Fruit fly (Drosophila melanogaster): ENCODE measurements around the gene TyrR.
A peak's percentile ranks its signal among the peaks of the same experiment; 100 is the strongest.
"Not testable (repeated sequence)": the region's sequence is repeated elsewhere in the genome, so short reads cannot be mapped to it uniquely, and the experiment has no call there.

Gene TyrR

DNA sequence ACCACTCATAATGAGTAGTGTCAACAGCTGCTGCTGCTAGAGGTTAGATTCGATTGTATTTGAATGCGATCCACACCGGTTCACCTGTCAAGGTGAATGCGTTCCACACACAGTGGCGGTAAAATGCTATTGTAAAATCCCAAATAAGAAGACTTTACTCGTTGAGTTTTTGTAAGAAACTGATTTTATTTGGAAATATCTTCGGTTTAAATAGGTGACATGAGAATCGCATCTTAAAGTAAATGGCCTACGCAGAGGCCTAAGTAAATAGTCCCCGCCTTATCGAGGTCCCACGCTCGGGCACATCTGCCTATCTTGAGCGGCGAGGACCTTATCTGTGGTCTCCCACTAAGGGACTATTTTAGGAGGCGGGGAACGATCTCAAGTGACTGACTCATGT is at the start of gene TyrR:
Gene TyrR, minus strand, starts transcription at position 101 of the 400 bp plus-strand sequence.
- not testable (repeated sequence) for TF ChIP-seq CG7045, bab1, CG11617 (GFP tag; optimal IDR thresholded peaks at IDR 0.05)

DNA sequence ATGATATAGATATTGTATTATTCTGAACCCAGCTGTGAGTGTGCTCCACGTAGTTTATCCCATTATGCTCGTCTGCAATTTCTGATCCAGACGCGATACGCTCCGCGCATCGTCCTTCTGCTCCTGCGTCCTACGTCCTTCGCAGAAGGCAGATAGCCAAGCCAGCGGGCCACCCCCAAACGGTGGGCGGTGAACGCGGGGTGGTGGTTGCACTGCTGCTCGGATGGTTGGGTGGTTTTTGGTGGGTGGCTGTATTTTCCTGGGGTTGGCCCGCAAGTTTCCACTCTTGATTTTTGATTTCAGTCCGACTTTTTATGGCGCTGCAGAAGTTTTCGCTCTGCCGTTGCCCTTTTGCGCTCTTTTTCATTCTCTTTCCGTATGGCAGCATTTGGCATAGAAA is 49.5 kb upstream of the TyrR start:
- TF ChIP-seq CG7045 (GFP tag; optimal IDR thresholded peaks at IDR 0.05) (no peak), CG11617 (GFP tag; optimal IDR thresholded peaks at IDR 0.05) (no peak), CG14711 (tag; optimal IDR thresholded peaks at IDR 0.05) (no peak), Hr96 (GFP tag; optimal IDR thresholded peaks at IDR 0.05) (no peak), CG12768 (GFP tag; optimal IDR thresholded peaks at IDR 0.05) (no peak), CG5204 (GFP tag; optimal IDR thresholded peaks at IDR 0.05) (no peak), CG7101 (tag; optimal IDR thresholded peaks at IDR 0.05) (no peak), CG1620 (GFP tag; optimal IDR thresholded peaks at IDR 0.05) (no peak), tj (GFP tag; optimal IDR thresholded peaks at IDR 0.05) (no peak), toe (GFP tag; optimal IDR thresholded peaks at IDR 0.05) (no peak), bab1 (GFP tag; optimal IDR thresholded peaks at IDR 0.05) (no peak), kay (GFP tag; ENCODE audit: borderline replicate concordance) (no peak), Mnt (GFP tag; optimal IDR thresholded peaks at IDR 0.05) (no peak), Crg-1 (GFP tag; optimal IDR thresholded peaks at IDR 0.05) (no peak), CG33017 (tag; optimal IDR thresholded peaks at IDR 0.05) (no peak), cnc (optimal IDR thresholded peaks at IDR 0.05) (no peak), ovo (GFP tag; optimal IDR thresholded peaks at IDR 0.05) (no peak), Clk (GFP tag; optimal IDR thresholded peaks at IDR 0.05) (no peak), cic (GFP tag; optimal IDR thresholded peaks at IDR 0.05) (no peak)

- TF ChIP-seq Mnt (GFP tag; optimal IDR thresholded peaks at IDR 0.05) (no peak), Clk (GFP tag; optimal IDR thresholded peaks at IDR 0.05) (no peak), ovo (GFP tag; optimal IDR thresholded peaks at IDR 0.05) (no peak), CG5204 (GFP tag; optimal IDR thresholded peaks at IDR 0.05) (no peak), CG33017 (tag; optimal IDR thresholded peaks at IDR 0.05) (no peak), cic (GFP tag; optimal IDR thresholded peaks at IDR 0.05) (no peak), Crg-1 (GFP tag; optimal IDR thresholded peaks at IDR 0.05) (no peak), CG7101 (tag; optimal IDR thresholded peaks at IDR 0.05) (no peak), pad (GFP tag; optimal IDR thresholded peaks at IDR 0.05) (no peak), kay (GFP tag; ENCODE audit: borderline replicate concordance) (no peak), CG1620 (GFP tag; optimal IDR thresholded peaks at IDR 0.05) (no peak), bab1 (GFP tag; optimal IDR thresholded peaks at IDR 0.05) (no peak), Hr96 (GFP tag; optimal IDR thresholded peaks at IDR 0.05) (no peak), CG7045 (GFP tag; optimal IDR thresholded peaks at IDR 0.05) (no peak), CG12768 (GFP tag; optimal IDR thresholded peaks at IDR 0.05) (no peak), toe (GFP tag; optimal IDR thresholded peaks at IDR 0.05) (no peak), tj (GFP tag; optimal IDR thresholded peaks at IDR 0.05) (no peak), cnc (optimal IDR thresholded peaks at IDR 0.05) (no peak), CG11617 (GFP tag; optimal IDR thresholded peaks at IDR 0.05) (no peak), CG14711 (tag; optimal IDR thresholded peaks at IDR 0.05) (no peak)
Measured at dm6 chr3R:17811707-17812099, 48.7 kb upstream of the TyrR start.

- TF ChIP-seq ovo (GFP tag; optimal IDR thresholded peaks at IDR 0.05) (peak; percentile 15), pad (GFP tag; optimal IDR thresholded peaks at IDR 0.05) (peak; percentile 34), CG1620 (GFP tag; optimal IDR thresholded peaks at IDR 0.05) (peak; percentile 58), cnc (optimal IDR thresholded peaks at IDR 0.05) (no peak), tj (GFP tag; optimal IDR thresholded peaks at IDR 0.05) (peak; percentile 42), kay (GFP tag; ENCODE audit: borderline replicate concordance) (no peak), cic (GFP tag; optimal IDR thresholded peaks at IDR 0.05) (peak; percentile 20), toe (GFP tag; optimal IDR thresholded peaks at IDR 0.05) (peak; percentile 62), CG33017 (tag; optimal IDR thresholded peaks at IDR 0.05) (peak; percentile 89), CG5204 (GFP tag; optimal IDR thresholded peaks at IDR 0.05) (no peak), CG12768 (GFP tag; optimal IDR thresholded peaks at IDR 0.05) (peak; percentile 80), CG7045 (GFP tag; optimal IDR thresholded peaks at IDR 0.05) (peak; percentile 73), CG7101 (tag; optimal IDR thresholded peaks at IDR 0.05) (peak; percentile 88), Hr96 (GFP tag; optimal IDR thresholded peaks at IDR 0.05) (no peak), CG11617 (GFP tag; optimal IDR thresholded peaks at IDR 0.05) (peak; percentile 65), CG14711 (tag; optimal IDR thresholded peaks at IDR 0.05) (peak; percentile 84), Mnt (GFP tag; optimal IDR thresholded peaks at IDR 0.05) (peak; percentile 39), Clk (GFP tag; optimal IDR thresholded peaks at IDR 0.05) (no peak), bab1 (GFP tag; optimal IDR thresholded peaks at IDR 0.05) (peak; percentile 86), Crg-1 (GFP tag; optimal IDR thresholded peaks at IDR 0.05) (no peak)
Measured at dm6 chr3R:17810951-17811706, 48.1 kb upstream of the TyrR start, which contains the start of the genes Alg1 and tinc. Alg1 (minus strand) TSS chr3R:17811134. tinc (plus strand) TSS chr3R:17811541.

DNA sequence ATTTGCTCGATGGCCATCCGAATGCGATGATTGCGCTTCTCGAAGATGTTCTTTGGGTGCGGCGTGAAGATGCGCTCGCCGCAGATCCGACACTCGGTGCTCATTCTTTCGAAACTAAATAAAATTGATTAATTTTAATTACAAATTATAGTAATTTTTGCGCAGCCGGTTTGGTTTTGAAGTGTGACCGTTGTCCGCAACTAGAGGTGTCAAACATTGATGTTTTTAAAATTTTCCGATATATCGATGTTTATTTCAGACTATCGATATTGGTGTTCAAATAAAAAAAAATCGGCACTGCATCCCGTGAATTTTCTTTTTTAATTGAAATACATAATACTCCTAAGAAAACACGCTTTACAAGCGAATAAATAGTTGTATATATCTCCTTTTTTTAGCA is 46.0 kb upstream of the TyrR start, which contains the start of gene Odj:
Gene Odj, minus strand, starts transcription at position 209 of the 400 bp plus-strand sequence.
- no peak for TF ChIP-seq CG5204 (GFP tag; optimal IDR thresholded peaks at IDR 0.05)
- TF ChIP-seq cnc (optimal IDR thresholded peaks at IDR 0.05), result no peak
- TF ChIP-seq tj (GFP tag; optimal IDR thresholded peaks at IDR 0.05), result no peak
- peak; percentile 35 for TF ChIP-seq bab1 (GFP tag; optimal IDR thresholded peaks at IDR 0.05)
- TF ChIP-seq toe (GFP tag; optimal IDR thresholded peaks at IDR 0.05), result peak; percentile 26
- TF ChIP-seq Clk (GFP tag; optimal IDR thresholded peaks at IDR 0.05), result no peak
- no peak for TF ChIP-seq CG14711 (tag; optimal IDR thresholded peaks at IDR 0.05)
- peak; percentile 10 for TF ChIP-seq CG7101 (tag; optimal IDR thresholded peaks at IDR 0.05)
- TF ChIP-seq CG12768 (GFP tag; optimal IDR thresholded peaks at IDR 0.05), result no peak
- no peak for TF ChIP-seq CG11617 (GFP tag; optimal IDR thresholded peaks at IDR 0.05)
- TF ChIP-seq Mnt (GFP tag; optimal IDR thresholded peaks at IDR 0.05), result peak; percentile 7

Data from whole organism, adult.